Worm (Caenorhabditis elegans) whole organism, mixed stage, embryonic: ENCODE results near the gene fbxb-39.

ENCODE experiments used
- blmp-1 ChIP-seq: fragments of 150-350 bp; optimal IDR thresholded peaks from 2 replicates; lab custom pipeline; 2014; ENCODE audit warnings: missing biosample characterization, missing genetic modification characterization
- ceh-83 ChIP-seq: fragments of 200-800 bp; sonication (Bioruptor generic); optimal IDR thresholded peaks from 2 replicates; lab custom pipeline; 2018; ENCODE audit warnings: mild to moderate bottlenecking, missing genetic modification characterization, missing compliant biosample characterization
- elt-3 ChIP-seq: fragments of 150-350 bp; optimal IDR thresholded peaks from 2 replicates; lab custom pipeline; 2014; ENCODE audit warnings: missing biosample characterization, missing genetic modification characterization
- lin-13 ChIP-seq: fragments of 150-350 bp; optimal IDR thresholded peaks from 2 replicates; lab custom pipeline; 2014; ENCODE audit warnings: missing biosample characterization, missing genetic modification characterization
- nhr-12 ChIP-seq: fragments of 150-350 bp; optimal IDR thresholded peaks from 2 replicates; lab custom pipeline; 2014; ENCODE audit warnings: missing biosample characterization, missing genetic modification characterization
- nhr-237 ChIP-seq: fragments of 150-350 bp; optimal IDR thresholded peaks from 2 replicates; lab custom pipeline; 2014; ENCODE audit warnings: missing biosample characterization, missing genetic modification characterization
- nhr-28 ChIP-seq: fragments of 150-350 bp; optimal IDR thresholded peaks from 2 replicates; lab custom pipeline; 2014; ENCODE audit warnings: missing biosample characterization, missing genetic modification characterization
- nhr-76 ChIP-seq: sonication (generic microtip); optimal IDR thresholded peaks from 2 replicates; lab custom pipeline; 2017; ENCODE audit warnings: missing biosample characterization, missing genetic modification characterization
- pha-4 ChIP-seq: fragments of 150-350 bp; optimal IDR thresholded peaks from 2 replicates; lab custom pipeline; 2018; ENCODE audit warnings: missing biosample characterization, missing genetic modification reagents, missing genetic modification characterization
- tbx-8 ChIP-seq: fragments of 200-800 bp; sonication (Bioruptor generic); optimal IDR thresholded peaks from 2 replicates; lab custom pipeline; 2018; ENCODE audit warnings: mild to moderate bottlenecking, missing genetic modification characterization, moderate library complexity, missing compliant biosample characterization

DNA sequence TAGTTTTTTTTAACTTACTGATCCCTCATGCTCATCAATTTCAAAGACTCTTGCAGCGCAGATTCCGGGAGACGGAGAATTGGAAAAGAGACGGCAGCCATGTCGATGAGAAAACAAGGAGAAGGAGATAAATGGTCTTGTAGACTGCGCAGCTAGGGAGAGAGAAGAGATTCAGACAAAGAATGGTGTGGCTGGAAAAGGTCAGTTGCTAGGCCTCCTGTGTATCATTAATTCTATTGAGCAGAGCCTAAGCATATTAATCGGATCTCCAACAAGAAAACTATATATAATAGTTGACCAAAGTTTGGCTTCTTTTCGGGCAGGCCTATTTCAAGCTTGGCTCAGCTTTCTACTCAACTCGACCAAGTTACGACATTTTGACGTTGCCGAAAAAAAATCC lies 40.9 kb downstream of the fbxb-39 start, which contains the start of gene fbxb-29:
- TF ChIP-seq blmp-1 (tag; lab: Kevin White, UChicago) (no peak), tbx-8 (GFP tag; lab: Kevin White, UChicago) (no peak), nhr-237 (tag; lab: Kevin White, UChicago) (no peak), ceh-83 (GFP tag; lab: Kevin White, UChicago) (no peak), pha-4 (tag; lab: Kevin White, UChicago) (no peak), nhr-76 (tag; lab: Kevin White, UChicago) (no peak), nhr-12 (tag; lab: Kevin White, UChicago) (no peak), nhr-28 (no peak), lin-13 (no peak), elt-3 (tag; lab: Kevin White, UChicago) (no peak)
